Worm (Caenorhabditis elegans) whole organism, L4 larva: Measurements from ENCODE around the gene srx-87.

ENCODE experiments used
- ama-1 ChIP-seq: fragments of 150-350 bp; optimal IDR thresholded peaks from 2 replicates; lab custom pipeline; 2014; ENCODE audit warnings: inconsistent platforms, mixed read lengths
- lsy-2 ChIP-seq, 2 experiments: fragments of 150-350 bp in 1 of 2; sonication (generic microtip) in 1 of 2; optimal IDR thresholded peaks; 2 replicates each; lab custom pipeline; 2014 to 2017; ENCODE audit warnings: missing biosample characterization in 2 of 2, missing genetic modification characterization in 2 of 2
- nhr-10 ChIP-seq: fragments of 150-350 bp; optimal IDR thresholded peaks from 2 replicates; lab custom pipeline; 2014; ENCODE audit warnings: missing biosample characterization, missing genetic modification characterization
- nhr-6 ChIP-seq: fragments of 150-350 bp; optimal IDR thresholded peaks from 2 replicates; lab custom pipeline; 2014; ENCODE audit warnings: missing biosample characterization, missing genetic modification characterization
- tra-1 ChIP-seq: fragments of 200-800 bp; sonication (Bioruptor generic); IDR thresholded peaks from 2 replicates; pipeline ENCODE4 v1.3.6; 2022; ENCODE audit warnings: missing genetic modification reagents, missing genetic modification characterization, missing compliant biosample characterization
- zag-1 ChIP-seq: fragments of 150-350 bp; optimal IDR thresholded peaks from 2 replicates; lab custom pipeline; 2014; ENCODE audit warnings: missing biosample characterization, missing genetic modification characterization

ce11 chrV:11610049-11610448 lies 45.4 kb downstream of the srx-87 start, which contains the start of gene piit-1:
- TF ChIP-seq ama-1 (no peak), tra-1 (no peak), nhr-10 (tag; lab: Kevin White, UChicago) (no peak), lsy-2 (tag; optimal IDR thresholded peaks at IDR 0.05; lab: Kevin White, UChicago) (no peak), zag-1 (tag; lab: Kevin White, UChicago) (no peak), nhr-6 (tag; lab: Kevin White, UChicago) (no peak)
